Fruit fly (Drosophila melanogaster): ENCODE data around the gene Msr-110.

The Msr-110 gene

DNA sequence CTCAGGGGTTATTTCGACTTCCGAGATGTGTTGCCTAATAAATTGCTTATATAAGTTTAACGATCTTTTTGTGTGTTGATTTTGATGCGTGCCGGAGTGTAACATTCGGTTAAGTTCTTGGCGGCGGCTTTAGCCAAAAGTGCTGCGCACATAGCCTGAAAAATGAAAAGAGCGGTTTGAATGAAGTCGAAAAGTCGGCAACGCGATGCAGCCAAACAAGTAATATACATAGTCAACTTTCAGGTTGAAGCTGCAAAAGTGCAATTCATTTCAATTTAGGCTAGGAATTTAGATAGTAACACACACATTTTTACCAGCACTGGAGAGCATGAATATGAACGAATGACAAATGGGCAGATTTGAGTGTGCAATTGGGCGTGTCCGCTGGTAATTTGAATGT is 42.9 kb downstream of the Msr-110 start (continued):
- no peak for TF ChIP-seq MBD-R2 (GFP tag; IDR thresholded peaks at IDR 0.05)
- TF ChIP-seq CG13287 (GFP tag; IDR thresholded peaks at IDR 0.05; ENCODE audit: partially characterized antibody) = peak; percentile 76
- TF ChIP-seq phol (tag; optimal IDR thresholded peaks at IDR 0.05) = no peak
- no peak for TF ChIP-seq CG12299 (tag; optimal IDR thresholded peaks at IDR 0.05)
- TF ChIP-seq twi (tag; optimal IDR thresholded peaks at IDR 0.05) = no peak

DNA sequence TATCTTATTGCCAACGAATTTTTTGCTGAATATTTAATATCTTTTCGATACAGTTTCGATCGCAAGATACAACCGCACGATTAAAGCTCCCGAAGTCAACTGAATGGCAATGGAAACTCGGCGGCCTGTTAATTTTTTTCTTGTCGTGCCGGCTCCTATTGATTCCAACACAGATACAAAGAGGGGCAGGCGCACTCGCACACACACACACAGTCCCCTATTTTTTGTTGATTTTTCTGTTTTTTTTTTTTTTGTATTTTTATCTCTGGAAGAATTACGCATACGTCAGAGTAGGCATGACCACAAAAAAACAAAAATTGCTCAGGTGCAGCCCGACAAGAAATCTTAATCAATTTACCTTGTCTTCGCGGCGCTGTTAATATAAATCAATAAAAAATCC is 47.9 kb downstream of the Msr-110 start, which contains the start of gene Lkr:
Gene Lkr, minus strand, starts transcription at position 101 of the 400 bp plus-strand sequence.
- no peak for TF ChIP-seq Ada2b (GFP tag; IDR thresholded peaks at IDR 0.05)
- TF ChIP-seq CG7928 (GFP tag; optimal IDR thresholded peaks at IDR 0.05) = no peak
- no peak for TF ChIP-seq Ptx1 (GFP tag; IDR thresholded peaks at IDR 0.05)
- TF ChIP-seq CG10565 (GFP tag; optimal IDR thresholded peaks at IDR 0.05) = no peak
- no peak for TF ChIP-seq mld (GFP tag; IDR thresholded peaks at IDR 0.05; ENCODE audit: partially characterized antibody)
- no peak for TF ChIP-seq CG4854 (GFP tag; optimal IDR thresholded peaks at IDR 0.05)
- no peak for TF ChIP-seq ash1 (GFP tag; optimal IDR thresholded peaks at IDR 0.05)
- no peak for TF ChIP-seq bab2 (GFP tag; optimal IDR thresholded peaks at IDR 0.05)
- no peak for TF ChIP-seq z (GFP tag; IDR thresholded peaks at IDR 0.05)
- no peak for TF ChIP-seq Scr (GFP tag; IDR thresholded peaks at IDR 0.05; ENCODE audit: partially characterized antibody)
- no peak for TF ChIP-seq CG13287 (GFP tag; IDR thresholded peaks at IDR 0.05; ENCODE audit: partially characterized antibody)
- no peak for TF ChIP-seq CG33213 (GFP tag; optimal IDR thresholded peaks at IDR 0.05)
- no peak for TF ChIP-seq CG31224 (GFP tag; IDR thresholded peaks at IDR 0.05)
- no peak for TF ChIP-seq Hr78 (GFP tag; optimal IDR thresholded peaks at IDR 0.05)

DNA sequence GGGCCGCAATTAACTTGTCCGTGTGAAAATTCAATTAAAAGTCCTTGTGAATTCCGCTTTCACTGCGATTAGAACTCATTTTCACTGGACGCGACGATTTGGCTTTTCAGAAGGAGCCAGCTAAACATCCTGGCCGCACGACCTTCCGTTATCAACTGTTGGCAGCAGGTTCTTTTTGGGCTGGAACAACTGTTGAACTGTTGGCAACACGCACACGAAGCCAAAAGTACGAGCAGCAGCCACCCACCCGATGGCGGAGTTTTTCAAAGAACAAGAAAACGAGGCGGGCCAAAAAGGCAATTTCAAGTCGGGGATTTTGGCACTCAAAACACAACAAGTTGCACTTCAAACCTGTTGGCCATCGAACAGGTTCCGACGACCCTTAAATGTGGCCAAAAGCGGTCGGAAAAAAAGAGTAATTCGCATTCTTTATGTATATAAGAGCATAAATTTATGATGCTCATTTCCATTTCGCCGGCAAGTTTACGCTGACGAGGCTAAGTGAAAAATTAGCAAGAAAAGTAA is 54.2 kb downstream of the Msr-110 start:
- TF ChIP-seq lov (optimal IDR thresholded peaks at IDR 0.05) (no peak), lov (GFP tag; IDR thresholded peaks at IDR 0.05) (no peak), scrt (GFP tag; optimal IDR thresholded peaks at IDR 0.05) (peak; percentile 66), CG9817 (tag; optimal IDR thresholded peaks at IDR 0.05) (no peak), Ets65A (GFP tag) (peak; percentile 67), HLHmδ (GFP tag; optimal IDR thresholded peaks at IDR 0.05) (no peak), CG5180 (GFP tag; optimal IDR thresholded peaks at IDR 0.05) (peak; percentile 95), bbx (GFP tag; IDR thresholded peaks at IDR 0.05; ENCODE audit: partially characterized antibody) (no peak), nerfin-2 (GFP tag; IDR thresholded peaks at IDR 0.05; ENCODE audit: partially characterized antibody) (no peak), CG9727 (GFP tag; optimal IDR thresholded peaks at IDR 0.05) (no peak), mirr (GFP tag; optimal IDR thresholded peaks at IDR 0.05) (no peak), Optix (GFP tag; IDR thresholded peaks at IDR 0.05) (no peak), tap (tag; optimal IDR thresholded peaks at IDR 0.05) (no peak), chn (GFP tag; optimal IDR thresholded peaks at IDR 0.05) (no peak), Gug (GFP tag; IDR thresholded peaks at IDR 0.05) (no peak), Deaf1 (tag; optimal IDR thresholded peaks at IDR 0.05) (peak; percentile 89), Mes4 (GFP tag; optimal IDR thresholded peaks at IDR 0.05) (no peak), tll (GFP tag; optimal IDR thresholded peaks at IDR 0.05) (no peak), sqz (GFP tag; optimal IDR thresholded peaks at IDR 0.05) (no peak), kni (GFP tag; optimal IDR thresholded peaks at IDR 0.05) (no peak), CG6654 (GFP tag; optimal IDR thresholded peaks at IDR 0.05) (no peak)
